Fruit fly (Drosophila melanogaster) whole organism, embryonic: Measurements from ENCODE around the gene CstF50.
A peak's percentile ranks its signal among the peaks of the same experiment; 100 is the strongest.

Source experiments
- Ada2b ChIP-seq: fragments of 200-800 bp; sonication (Bioruptor generic); IDR thresholded peaks from 2 replicates; pipeline ENCODE4 v1.3.6; 2022; ENCODE audit warnings: missing biosample characterization, missing genetic modification characterization
- Antp ChIP-seq: fragments of 200-800 bp; sonication (Bioruptor generic); optimal IDR thresholded peaks from 3 replicates; lab custom pipeline; 2016; ENCODE audit warnings: missing biosample characterization, missing genetic modification characterization
- Asciz ChIP-seq: fragments of 200-800 bp; sonication (Bioruptor generic); optimal IDR thresholded peaks from 2 replicates; lab custom pipeline; 2017; ENCODE audit warnings: missing biosample characterization, mild to moderate bottlenecking, missing genetic modification characterization, missing genetic modification reagents
- CG10431 ChIP-seq: fragments of 200-800 bp; sonication (Bioruptor generic); optimal IDR thresholded peaks from 3 replicates; lab custom pipeline; 2018; ENCODE audit warnings: missing biosample characterization, mild to moderate bottlenecking, missing genetic modification characterization
- CG10565 ChIP-seq: fragments of 200-800 bp; sonication (Bioruptor generic); optimal IDR thresholded peaks from 3 replicates; lab custom pipeline; 2016; ENCODE audit warnings: missing biosample characterization, mild to moderate bottlenecking, missing genetic modification characterization
- CG11723 ChIP-seq: fragments of 200-800 bp; sonication (Bioruptor generic); optimal IDR thresholded peaks from 2 replicates; lab custom pipeline; 2017; ENCODE audit warnings: missing biosample characterization, mild to moderate bottlenecking, missing genetic modification characterization
- CG12155 ChIP-seq: fragments of 200-800 bp; sonication (Bioruptor generic); optimal IDR thresholded peaks from 3 replicates; lab custom pipeline; 2016; ENCODE audit warnings: missing biosample characterization, missing genetic modification characterization
- CG1233 ChIP-seq: fragments of 200-800 bp; sonication (Bioruptor generic); optimal IDR thresholded peaks from 4 replicates; lab custom pipeline; 2018; ENCODE audit warnings: missing biosample characterization, mild to moderate bottlenecking, missing genetic modification characterization
- CG13775 ChIP-seq: fragments of 200-800 bp; sonication (Bioruptor generic); optimal IDR thresholded peaks from 3 replicates; lab custom pipeline; 2017; ENCODE audit warnings: missing biosample characterization, mild to moderate bottlenecking, missing genetic modification characterization
- CG14050 ChIP-seq: fragments of 200-800 bp; sonication (Bioruptor generic); IDR thresholded peaks from 3 replicates; pipeline ENCODE4 v1.3.6; 2022; ENCODE audit warnings: missing biosample characterization, missing genetic modification characterization
- CG14441 ChIP-seq: fragments of 200-800 bp; sonication (Bioruptor generic); IDR thresholded peaks from 2 replicates; pipeline ENCODE4 v1.3.6; 2022; ENCODE audit warnings: missing biosample characterization, missing genetic modification characterization
- CG14710 ChIP-seq: fragments of 200-800 bp; sonication (Bioruptor generic); optimal IDR thresholded peaks from 3 replicates; lab custom pipeline; 2019; ENCODE audit warnings: missing biosample characterization, mild to moderate bottlenecking, missing genetic modification characterization, moderate library complexity
- CG15073 ChIP-seq: fragments of 200-800 bp; sonication (Bioruptor generic); optimal IDR thresholded peaks from 2 replicates; lab custom pipeline; 2016; ENCODE audit warnings: missing biosample characterization, missing genetic modification characterization
- CG1602 ChIP-seq: fragments of 200-800 bp; sonication (Bioruptor generic); optimal IDR thresholded peaks from 3 replicates; lab custom pipeline; 2016; ENCODE audit warnings: missing biosample characterization, missing genetic modification characterization
- CG17568 ChIP-seq: fragments of 200-800 bp; sonication (Bioruptor generic); optimal IDR thresholded peaks from 2 replicates; lab custom pipeline; 2018; ENCODE audit warnings: missing biosample characterization, mild to moderate bottlenecking, missing genetic modification characterization, moderate library complexity
- CG18764 ChIP-seq: fragments of 200-800 bp; sonication (Bioruptor generic); optimal IDR thresholded peaks from 3 replicates; lab custom pipeline; 2016; ENCODE audit warnings: missing biosample characterization, missing genetic modification characterization
- CG30431 ChIP-seq: fragments of 200-800 bp; sonication (Bioruptor generic); optimal IDR thresholded peaks from 2 replicates; lab custom pipeline; 2017; ENCODE audit warnings: missing biosample characterization, missing genetic modification characterization
- CG4424 ChIP-seq: fragments of 200-800 bp; sonication (Bioruptor generic); optimal IDR thresholded peaks from 3 replicates; lab custom pipeline; 2016; ENCODE audit warnings: missing biosample characterization, missing genetic modification characterization
- CG5180 ChIP-seq: fragments of 200-800 bp; sonication (Bioruptor generic); optimal IDR thresholded peaks from 3 replicates; lab custom pipeline; 2017; ENCODE audit warnings: missing biosample characterization, missing genetic modification characterization, mild to moderate bottlenecking, moderate library complexity, missing genetic modification reagents
- CG7786 ChIP-seq: fragments of 200-800 bp; sonication (Bioruptor generic); optimal IDR thresholded peaks from 2 replicates; lab custom pipeline; 2016; ENCODE audit warnings: missing biosample characterization, missing genetic modification characterization
- CG8290 ChIP-seq, 3 experiments: fragments of 200-800 bp; sonication (Bioruptor generic); optimal IDR thresholded peaks; 2 replicates each; lab custom pipeline; 2016 to 2019; ENCODE audit warnings: missing biosample characterization in 3 of 3, missing genetic modification characterization in 3 of 3, mild to moderate bottlenecking in 2 of 3, moderate library complexity in 1 of 3
- CG8359 ChIP-seq: fragments of 200-800 bp; sonication (Bioruptor generic); optimal IDR thresholded peaks from 2 replicates; lab custom pipeline; 2017; ENCODE audit warnings: missing biosample characterization, mild to moderate bottlenecking, missing genetic modification characterization, borderline replicate concordance
- CG9609 ChIP-seq: fragments of 200-800 bp; sonication (Bioruptor generic); optimal IDR thresholded peaks from 3 replicates; lab custom pipeline; 2016; ENCODE audit warnings: missing biosample characterization, missing genetic modification characterization
- Chrac-16 ChIP-seq: fragments of 200-800 bp; sonication (Bioruptor generic); optimal IDR thresholded peaks from 3 replicates; lab custom pipeline; 2016; ENCODE audit warnings: missing biosample characterization, missing genetic modification characterization
- CkIIα-i1 ChIP-seq: fragments of 200-800 bp; sonication (Bioruptor generic); IDR thresholded peaks from 2 replicates; pipeline ENCODE4 v1.3.6; 2022; ENCODE audit warnings: missing biosample characterization, missing genetic modification characterization
- Dbx ChIP-seq: fragments of 200-800 bp; sonication (Bioruptor generic); IDR thresholded peaks from 3 replicates; pipeline ENCODE4 v1.3.6; 2022; ENCODE audit warnings: missing biosample characterization, missing genetic modification characterization
- Doc2 ChIP-seq: fragments of 200-800 bp; sonication (Bioruptor generic); IDR thresholded peaks from 2 replicates; pipeline ENCODE4 v1.3.6; 2022; ENCODE audit warnings: missing biosample characterization, missing genetic modification characterization
- HmgZ ChIP-seq: fragments of 200-800 bp; sonication (Bioruptor generic); optimal IDR thresholded peaks from 2 replicates; lab custom pipeline; 2018; ENCODE audit warnings: missing biosample characterization, mild to moderate bottlenecking, missing genetic modification characterization
- Nf-YA ChIP-seq: fragments of 200-800 bp; sonication (Bioruptor generic); IDR thresholded peaks from 2 replicates; pipeline ENCODE4 v1.3.6; 2022; ENCODE audit warnings: missing biosample characterization, missing genetic modification characterization
- Spps ChIP-seq: fragments of 200-800 bp; sonication (Bioruptor generic); optimal IDR thresholded peaks from 2 replicates; lab custom pipeline; 2018; ENCODE audit warnings: missing biosample characterization, mild to moderate bottlenecking, missing genetic modification characterization
- Stat92E ChIP-seq, 3 experiments: fragments of >200 bp in 2 of 3; fragments of 200-800 bp in 1 of 3; sonication (Bioruptor generic) in 1 of 3; optimal IDR thresholded peaks; 2 replicates each; lab custom pipeline; 2017 to 2019; ENCODE audit warnings: missing biosample characterization in 3 of 3, missing genetic modification characterization in 3 of 3, mild to moderate bottlenecking in 1 of 3, moderate library complexity in 1 of 3
- Xrp1 ChIP-seq: fragments of 200-800 bp; sonication (Bioruptor generic); IDR thresholded peaks from 2 replicates; pipeline ENCODE4 v1.3.6; 2022; ENCODE audit warnings: missing biosample characterization, missing genetic modification characterization
- al ChIP-seq: fragments of 200-800 bp; sonication (Bioruptor generic); IDR thresholded peaks from 2 replicates; pipeline ENCODE4 v1.3.6; 2022; ENCODE audit warnings: missing biosample characterization, missing genetic modification characterization
- bowl ChIP-seq: fragments of 200-800 bp; sonication (Bioruptor generic); IDR thresholded peaks from 2 replicates; pipeline ENCODE4 v1.3.6; 2022; ENCODE audit warnings: missing biosample characterization, missing genetic modification characterization
- chif ChIP-seq, 2 experiments: fragments of 200-800 bp; sonication (Bioruptor generic); optimal IDR thresholded peaks; 3 replicates each; lab custom pipeline; 2016; ENCODE audit warnings: missing biosample characterization in 2 of 2, missing genetic modification characterization in 2 of 2
- crol ChIP-seq: fragments of 200-800 bp; sonication (Bioruptor generic); IDR thresholded peaks from 2 replicates; pipeline ENCODE4 v1.3.6; 2022; ENCODE audit warnings: missing biosample characterization, missing genetic modification characterization
- fu2 ChIP-seq: fragments of 200-800 bp; sonication (Bioruptor generic); optimal IDR thresholded peaks from 2 replicates; lab custom pipeline; 2016; ENCODE audit warnings: missing biosample characterization, missing genetic modification characterization
- hkb ChIP-seq, 2 experiments: fragments of 200-800 bp in 1 of 2; fragments of >200 bp in 1 of 2; sonication (Bioruptor generic) in 1 of 2; IDR thresholded peaks in 1 of 2; optimal IDR thresholded peaks in 1 of 2; 2 replicates each; pipeline versions ENCODE4 v1.3.6 to Lab custom; 2017 to 2022; ENCODE audit warnings: missing biosample characterization in 1 of 2, missing genetic modification characterization in 1 of 2
- lola ChIP-seq, 3 experiments: fragments of >200 bp in 2 of 3; fragments of 200-800 bp in 1 of 3; sonication (Bioruptor generic) in 1 of 3; optimal IDR thresholded peaks; 2 replicates each; lab custom pipeline; 2017 to 2019; ENCODE audit warnings: missing biosample characterization in 3 of 3, missing genetic modification characterization in 3 of 3, mild to moderate bottlenecking in 1 of 3, moderate library complexity in 1 of 3
- luna ChIP-seq: fragments of 200-800 bp; sonication (Bioruptor generic); optimal IDR thresholded peaks from 2 replicates; lab custom pipeline; 2016; ENCODE audit warnings: missing biosample characterization, missing genetic modification characterization
- otp ChIP-seq: fragments of 200-800 bp; sonication (Bioruptor generic); IDR thresholded peaks from 3 replicates; pipeline ENCODE4, ENCODE4 v1.3.6; 2022; ENCODE audit warnings: missing biosample characterization, missing genetic modification characterization
- peb ChIP-seq: fragments of 200-800 bp; sonication (Bioruptor generic); IDR thresholded peaks from 2 replicates; pipeline ENCODE4 v1.3.6; 2022; ENCODE audit warnings: missing biosample characterization, missing genetic modification characterization
- scrt ChIP-seq: fragments of 200-800 bp; sonication (Bioruptor generic); optimal IDR thresholded peaks from 2 replicates; lab custom pipeline; 2018; ENCODE audit warnings: missing biosample characterization, mild to moderate bottlenecking, missing genetic modification characterization, moderate library complexity
- sd ChIP-seq: fragments of 200-800 bp; sonication (Bioruptor generic); optimal IDR thresholded peaks from 3 replicates; lab custom pipeline; 2018; ENCODE audit warnings: missing biosample characterization, mild to moderate bottlenecking, missing genetic modification characterization, moderate library complexity
- stwl ChIP-seq: fragments of 200-800 bp; sonication (Bioruptor generic); optimal IDR thresholded peaks from 3 replicates; lab custom pipeline; 2018; ENCODE audit warnings: missing biosample characterization, mild to moderate bottlenecking, missing genetic modification characterization, moderate library complexity
- tll ChIP-seq, 2 experiments: fragments of 200-800 bp in 1 of 2; fragments of >200 bp in 1 of 2; sonication (Bioruptor generic) in 1 of 2; optimal IDR thresholded peaks; 2 replicates each; lab custom pipeline; 2017 to 2019; ENCODE audit warnings: missing biosample characterization in 2 of 2, missing genetic modification characterization in 2 of 2, mild to moderate bottlenecking in 1 of 2, moderate library complexity in 1 of 2
- trh ChIP-seq: fragments of 200-800 bp; sonication (Bioruptor generic); optimal IDR thresholded peaks from 2 replicates; lab custom pipeline; 2016; ENCODE audit warnings: missing biosample characterization, missing genetic modification characterization
- usp ChIP-seq: fragments of >200 bp; optimal IDR thresholded peaks from 2 replicates; lab custom pipeline; 2017; ENCODE audit warnings: missing biosample characterization, missing genetic modification characterization
- wdn ChIP-seq: fragments of 200-800 bp; sonication (Bioruptor generic); IDR thresholded peaks from 2 replicates; pipeline ENCODE4 v1.3.6; 2022; ENCODE audit warnings: missing biosample characterization, missing genetic modification characterization

CstF50 gene

dm6 chr3R:31744044-31744652, 7.4 kb upstream of the CstF50 start, which contains the start of gene CG1896 (continued):
- TF ChIP-seq Antp (GFP tag; lab: Kevin White, UChicago) = no peak
- no peak for TF ChIP-seq Stat92E (GFP tag; optimal IDR thresholded peaks at IDR 0.05; lab: Kevin White, UChicago)
- no peak for TF ChIP-seq tll (GFP tag; optimal IDR thresholded peaks at IDR 0.05; lab: Kevin White, UChicago)
- peak; percentile 39 for TF ChIP-seq CG1233 (GFP tag; lab: Kevin White, UChicago)
- peak; percentile 30; the same call in 1 of the 2 replicates for TF ChIP-seq Nf-YA (GFP tag; lab: Robert Waterston, UW)
- TF ChIP-seq Chrac-16 (GFP tag; lab: Kevin White, UChicago) = peak; percentile 31
- no peak for TF ChIP-seq CG8359
- TF ChIP-seq fu2 (GFP tag; lab: Kevin White, UChicago) = no peak
- TF ChIP-seq wdn (GFP tag; lab: Robert Waterston, UW) = no peak
- no peak for TF ChIP-seq Asciz (GFP tag; lab: Kevin White, UChicago)
- TF ChIP-seq CG14710 (tag; lab: Kevin White, UChicago) = peak; percentile 21
- no peak for TF ChIP-seq CG15073 (GFP tag; lab: Kevin White, UChicago)
- no peak for TF ChIP-seq CG5180 (GFP tag; lab: Kevin White, UChicago)
- TF ChIP-seq CG17568 (GFP tag; lab: Kevin White, UChicago) = no peak
- no peak for TF ChIP-seq CG11723 (GFP tag; lab: Kevin White, UChicago)
- TF ChIP-seq peb (GFP tag; lab: Robert Waterston, UW) = no peak
- TF ChIP-seq Doc2 (GFP tag; lab: Robert Waterston, UW) = no peak
- TF ChIP-seq CG30431 (GFP tag; lab: Kevin White, UChicago) = no peak
- TF ChIP-seq CG14050 (GFP tag; lab: Robert Waterston, UW) = 0 out of 3 replicates have a peak, but pooled peaks have one; percentile 24
- TF ChIP-seq al (GFP tag; lab: Robert Waterston, UW) = no peak
- peak; percentile 33 for TF ChIP-seq CG13775 (GFP tag; lab: Kevin White, UChicago)
- TF ChIP-seq CG1602 (GFP tag; lab: Kevin White, UChicago) = peak; percentile 41
- TF ChIP-seq CG4424 (GFP tag; lab: Kevin White, UChicago) = peak; percentile 52
- no peak for TF ChIP-seq sd (tag; lab: Kevin White, UChicago)
- peak; percentile 59 for TF ChIP-seq stwl (tag; lab: Kevin White, UChicago)
- TF ChIP-seq lola (GFP tag; optimal IDR thresholded peaks at IDR 0.05; lab: Kevin White, UChicago) = no peak
- peak; percentile 66 for TF ChIP-seq Xrp1 (GFP tag; lab: Robert Waterston, UW)
- peak; percentile 23 for TF ChIP-seq CG18764 (GFP tag; lab: Kevin White, UChicago)
- no peak for TF ChIP-seq CkIIα-i1 (GFP tag; lab: Robert Waterston, UW)
- no peak for TF ChIP-seq bowl (GFP tag; lab: Robert Waterston, UW)
- TF ChIP-seq CG10565 (GFP tag; lab: Kevin White, UChicago) = no peak
- TF ChIP-seq usp (GFP tag; lab: Kevin White, UChicago) = no peak
- TF ChIP-seq chif (GFP tag; optimal IDR thresholded peaks at IDR 0.05; lab: Kevin White, UChicago) = no peak
- no peak for TF ChIP-seq CG10431 (GFP tag; lab: Kevin White, UChicago)
- TF ChIP-seq Spps (tag; lab: Kevin White, UChicago) = peak; percentile 12
- TF ChIP-seq CG8290 (GFP tag; optimal IDR thresholded peaks at IDR 0.05; lab: Kevin White, UChicago) = no peak
- no peak for TF ChIP-seq CG8290 (tag; optimal IDR thresholded peaks at IDR 0.05; lab: Kevin White, UChicago)
- TF ChIP-seq CG12155 = peak; percentile 38
- 0 out of 3 replicates have a peak, but pooled peaks have one; percentile 38 for TF ChIP-seq otp (GFP tag; lab: Robert Waterston, UW)
- no peak; the same call in 2 of the 3 replicates for TF ChIP-seq Dbx (GFP tag; lab: Robert Waterston, UW)
- no peak for TF ChIP-seq luna
- no peak for TF ChIP-seq CG9609 (GFP tag; lab: Kevin White, UChicago)
- peak; percentile 46; the same call in 1 of the 2 replicates for TF ChIP-seq CG14441
- TF ChIP-seq hkb (optimal IDR thresholded peaks at IDR 0.05; lab: Kevin White, UChicago) = no peak
- TF ChIP-seq hkb (GFP tag; IDR thresholded peaks at IDR 0.05; lab: Robert Waterston, UW) = peak; percentile 52; the same call in 1 of the 2 replicates
- peak; percentile 59 for TF ChIP-seq scrt (GFP tag; lab: Kevin White, UChicago)
- 0 out of 2 replicates have a peak, but pooled peaks have one; percentile 32 for TF ChIP-seq Ada2b (GFP tag; lab: Robert Waterston, UW)
- peak; percentile 15 for TF ChIP-seq HmgZ
- no peak for TF ChIP-seq trh
- TF ChIP-seq CG7786 (GFP tag; lab: Kevin White, UChicago) = no peak
- TF ChIP-seq crol = no peak
